Worm (Caenorhabditis elegans): Measurements from ENCODE around the gene C14H10.2.

C14H10.2 gene

DNA sequence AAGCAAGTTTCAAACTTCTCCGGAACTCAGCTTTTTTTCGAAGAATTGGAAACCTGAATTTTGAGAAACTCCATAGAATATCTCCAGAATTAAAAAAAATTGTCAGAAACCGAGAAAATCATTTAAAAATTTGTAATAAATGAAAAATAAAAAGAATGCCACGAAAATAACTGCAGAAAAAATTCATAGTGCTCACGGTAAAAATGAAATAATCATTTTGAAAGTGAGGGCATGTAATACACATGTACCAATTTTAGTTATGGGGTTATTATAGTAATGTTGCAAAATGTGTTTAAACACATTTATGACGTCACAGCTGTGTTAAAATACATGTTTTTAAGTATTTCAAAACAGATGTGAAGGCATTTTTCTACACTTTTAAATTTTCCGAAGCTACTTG lies 35.8 kb downstream of the C14H10.2 start:
- TF ChIP-seq fos-1 (tag; optimal IDR thresholded peaks at IDR 0.05) (no peak), nhr-25 (tag; optimal IDR thresholded peaks at IDR 0.05) (peak; percentile 20), nhr-43 (tag; optimal IDR thresholded peaks at IDR 0.05; ENCODE audit: poor library complexity, severe bottlenecking) (peak; percentile 34)

DNA sequence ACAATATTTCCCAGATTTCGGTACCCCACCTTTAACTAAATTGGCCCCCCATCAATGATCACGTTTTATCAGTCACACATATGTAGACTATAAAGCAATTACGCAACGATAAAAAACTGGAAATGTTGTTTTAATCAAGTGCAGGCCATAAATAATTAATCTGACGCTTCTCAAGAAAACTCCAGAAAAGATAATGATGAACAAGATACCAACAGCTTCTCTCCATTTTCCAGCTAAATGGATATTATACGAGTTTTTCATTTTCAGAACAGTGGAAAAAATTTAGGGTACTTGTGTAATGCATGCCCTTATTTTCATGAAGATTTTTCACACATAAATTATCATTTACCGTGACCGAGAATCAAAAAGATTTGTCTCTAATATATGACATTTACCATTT lies 36.3 kb downstream of the C14H10.2 start:
- no peak for TF ChIP-seq egl-5 (tag; optimal IDR thresholded peaks at IDR 0.05)
- TF ChIP-seq nhr-43 (tag; optimal IDR thresholded peaks at IDR 0.05; ENCODE audit: poor library complexity, severe bottlenecking) = peak; percentile 80
- TF ChIP-seq nhr-67 (tag; optimal IDR thresholded peaks at IDR 0.05) = no peak
- TF ChIP-seq hmg-11 (tag; optimal IDR thresholded peaks at IDR 0.05) = no peak
- TF ChIP-seq pha-4 (tag; optimal IDR thresholded peaks at IDR 0.05) = no peak
- peak; percentile 51 for TF ChIP-seq pqm-1 (tag; optimal IDR thresholded peaks at IDR 0.05)
- peak; percentile 52 for TF ChIP-seq nhr-28 (tag; optimal IDR thresholded peaks at IDR 0.05)
- TF ChIP-seq ztf-11 (tag; optimal IDR thresholded peaks at IDR 0.05) = no peak
- TF ChIP-seq nfya-1 (tag; optimal IDR thresholded peaks at IDR 0.05; ENCODE audit: insufficient read depth) = no peak
- TF ChIP-seq elt-2 (tag; optimal IDR thresholded peaks at IDR 0.05) = peak; percentile 78
- TF ChIP-seq jun-1 (tag; optimal IDR thresholded peaks at IDR 0.05) = no peak
- TF ChIP-seq ztf-4 (tag; optimal IDR thresholded peaks at IDR 0.05) = no peak
- no peak for TF ChIP-seq egl-27 (tag; optimal IDR thresholded peaks at IDR 0.05)
- no peak for TF ChIP-seq ama-1 (optimal IDR thresholded peaks at IDR 0.05)

DNA sequence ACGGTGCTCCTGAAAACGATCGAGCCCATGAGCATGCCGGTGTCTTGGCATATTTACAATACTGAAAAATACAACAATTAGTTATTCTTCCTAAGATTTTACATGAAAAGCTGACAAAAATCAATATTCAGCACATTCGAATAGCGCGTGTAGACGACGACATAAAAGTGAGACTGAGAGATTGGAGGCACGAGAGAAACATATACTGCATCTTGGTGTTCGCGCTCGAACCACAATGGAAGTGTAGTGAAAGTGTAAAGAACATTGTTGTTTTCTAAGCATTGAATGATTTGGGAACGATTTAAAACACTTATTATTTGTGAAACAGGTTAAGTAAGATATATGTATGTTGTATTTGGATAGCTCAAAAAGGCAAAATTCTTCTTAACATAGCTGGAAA lies 37.3 kb downstream of the C14H10.2 start, which contains the start of gene F44A6.4:
F44A6.4 (minus strand) TSS at position 67 of the 400 bp plus-strand sequence.
- no peak for TF ChIP-seq ceh-9 (tag; optimal IDR thresholded peaks at IDR 0.05)
- TF ChIP-seq nhr-67 (tag; optimal IDR thresholded peaks at IDR 0.05) = no peak
- no peak for TF ChIP-seq lin-39 (tag; optimal IDR thresholded peaks at IDR 0.05)
- peak; percentile 6 for TF ChIP-seq nfya-1 (tag; optimal IDR thresholded peaks at IDR 0.05; ENCODE audit: insufficient read depth)
- no peak for TF ChIP-seq tbx-2 (tag; optimal IDR thresholded peaks at IDR 0.05)
- peak; percentile 23 for TF ChIP-seq hmg-11 (tag; optimal IDR thresholded peaks at IDR 0.05)
- TF ChIP-seq fos-1 (tag; optimal IDR thresholded peaks at IDR 0.05) = no peak
- TF ChIP-seq unc-39 (tag; optimal IDR thresholded peaks at IDR 0.05) = no peak
- no peak for TF ChIP-seq nhr-11 (tag; optimal IDR thresholded peaks at IDR 0.05)
- peak; percentile 5 for TF ChIP-seq nhr-25 (tag; optimal IDR thresholded peaks at IDR 0.05)
- peak; percentile 45 for TF ChIP-seq nhr-43 (tag; optimal IDR thresholded peaks at IDR 0.05; ENCODE audit: poor library complexity, severe bottlenecking)
- TF ChIP-seq fkh-2 (tag; optimal IDR thresholded peaks at IDR 0.05) = no peak
- no peak for TF ChIP-seq lin-15B (tag; optimal IDR thresholded peaks at IDR 0.05)
- no peak for TF ChIP-seq zag-1 (tag; optimal IDR thresholded peaks at IDR 0.05)
- peak; percentile 11 for TF ChIP-seq snpc-4 (tag; optimal IDR thresholded peaks at IDR 0.05)
- TF ChIP-seq ztf-4 (tag; optimal IDR thresholded peaks at IDR 0.05) = no peak
- TF ChIP-seq ama-1 (optimal IDR thresholded peaks at IDR 0.05) = no peak

DNA sequence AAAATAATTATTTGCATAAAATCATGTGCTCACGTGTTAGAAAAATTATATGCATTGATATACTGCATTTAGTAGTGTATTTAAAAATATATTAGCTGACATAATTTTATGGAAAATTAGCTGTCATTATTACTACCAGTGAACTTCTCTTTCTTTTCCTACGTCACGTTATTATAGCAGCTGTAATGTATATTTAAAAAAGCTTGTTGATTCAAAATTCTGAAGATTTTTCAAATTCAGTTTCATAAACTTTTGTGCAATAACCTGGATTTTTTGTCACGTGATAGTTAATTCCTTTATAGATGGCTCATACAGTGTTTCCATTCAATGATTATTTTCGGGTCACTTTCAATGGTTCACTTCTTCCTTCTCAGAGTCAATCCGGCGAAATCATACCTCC lies 40.2 kb downstream of the C14H10.2 start, which contains the start of gene F44A6.3:
F44A6.3 (plus strand) TSS at position 301 of the 400 bp plus-strand sequence.
- TF ChIP-seq nhr-23 (tag; optimal IDR thresholded peaks at IDR 0.05) = no peak
- no peak for TF ChIP-seq ceh-28 (tag; optimal IDR thresholded peaks at IDR 0.05)

DNA sequence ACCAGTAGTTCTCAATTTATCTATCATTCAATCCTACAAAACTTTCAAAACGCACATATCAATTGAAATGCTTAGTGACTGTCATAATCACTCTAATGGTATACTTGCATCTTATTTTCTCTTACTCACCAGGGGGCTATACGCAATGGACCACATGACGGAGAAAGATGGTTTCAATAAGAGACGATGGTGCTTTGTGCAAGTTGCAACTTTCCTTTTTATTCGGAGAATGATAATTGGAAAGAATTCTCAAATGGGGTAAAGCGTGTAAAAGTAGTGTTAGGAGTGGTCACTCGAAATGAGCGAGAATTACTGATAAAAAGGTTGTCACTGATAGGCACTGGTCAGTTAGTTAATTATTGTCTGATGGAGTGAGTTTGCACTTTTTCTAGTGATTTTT lies 44.2 kb downstream of the C14H10.2 start:
- TF ChIP-seq R02D3.7 (tag; optimal IDR thresholded peaks at IDR 0.05) (no peak), ZK546.5 (tag; optimal IDR thresholded peaks at IDR 0.05) (no peak), sea-2 (GFP tag; optimal IDR thresholded peaks at IDR 0.05) (no peak), lin-39 (tag; optimal IDR thresholded peaks at IDR 0.05) (no peak), hmg-11 (tag; optimal IDR thresholded peaks at IDR 0.05) (no peak), egl-27 (tag; optimal IDR thresholded peaks at IDR 0.05) (no peak), tbx-2 (tag; optimal IDR thresholded peaks at IDR 0.05) (no peak), ceh-9 (tag; optimal IDR thresholded peaks at IDR 0.05) (no peak), lin-15B (tag; optimal IDR thresholded peaks at IDR 0.05) (no peak), ztf-4 (tag; optimal IDR thresholded peaks at IDR 0.05) (no peak), jun-1 (tag; optimal IDR thresholded peaks at IDR 0.05) (no peak), nhr-237 (tag; optimal IDR thresholded peaks at IDR 0.05) (no peak), ceh-28 (tag; optimal IDR thresholded peaks at IDR 0.05) (no peak), nhr-23 (tag; optimal IDR thresholded peaks at IDR 0.05) (no peak), pqm-1 (tag; optimal IDR thresholded peaks at IDR 0.05) (no peak), fkh-10 (GFP tag; optimal IDR thresholded peaks at IDR 0.05) (no peak), aly-2 (tag; optimal IDR thresholded peaks at IDR 0.05) (no peak), mdl-1 (tag; optimal IDR thresholded peaks at IDR 0.05) (no peak), nhr-11 (tag; optimal IDR thresholded peaks at IDR 0.05) (no peak), nhr-12 (tag; optimal IDR thresholded peaks at IDR 0.05) (no peak)
